Fruit fly (Drosophila melanogaster): Measurements from ENCODE around the gene Asciz.

- TF ChIP-seq EcR (GFP tag; optimal IDR thresholded peaks at IDR 0.05) (no peak), pan (optimal IDR thresholded peaks at IDR 0.05) (no peak), Dll (optimal IDR thresholded peaks at IDR 0.05) (no peak), psq (optimal IDR thresholded peaks at IDR 0.05) (no peak)
These were observed 31.4 kb upstream of the Asciz start, which contains the start of gene CG14966 for dm6 chr3L:3197464-3197863.

Data from whole organism.